Fruit fly (Drosophila melanogaster) whole organism, embryonic: Measurements from ENCODE around the gene Tet.
A peak's percentile ranks its signal among the peaks of the same experiment; 100 is the strongest.

Source experiments
- Adf1 ChIP-seq: fragments of 200-800 bp; sonication (Bioruptor generic); IDR thresholded peaks from 2 replicates; pipeline ENCODE4 v1.3.6; 2022; ENCODE audit warnings: missing biosample characterization, missing genetic modification characterization
- Atf3 ChIP-seq: fragments of 200-800 bp; sonication (Bioruptor generic); optimal IDR thresholded peaks from 3 replicates; lab custom pipeline; 2016; ENCODE audit warnings: missing biosample characterization, missing genetic modification characterization
- CG11560 ChIP-seq: fragments of 200-800 bp; sonication (Bioruptor generic); IDR thresholded peaks from 3 replicates; pipeline ENCODE4 v1.3.6; 2022; ENCODE audit warnings: missing biosample characterization, missing genetic modification characterization
- CG12299 ChIP-seq: fragments of 200-800 bp; sonication (Bioruptor generic); optimal IDR thresholded peaks from 2 replicates; lab custom pipeline; 2018; ENCODE audit warnings: missing biosample characterization, mild to moderate bottlenecking, missing genetic modification characterization
- CG13624 ChIP-seq: fragments of 200-800 bp; sonication (Bioruptor generic); optimal IDR thresholded peaks from 2 replicates; lab custom pipeline; 2016; ENCODE audit warnings: missing biosample characterization, missing genetic modification characterization
- CG13894 ChIP-seq: fragments of 200-800 bp; sonication (Bioruptor generic); optimal IDR thresholded peaks from 3 replicates; lab custom pipeline; 2018; ENCODE audit warnings: missing biosample characterization, mild to moderate bottlenecking, missing genetic modification characterization, moderate library complexity
- CG14441 ChIP-seq: fragments of 200-800 bp; sonication (Bioruptor generic); IDR thresholded peaks from 2 replicates; pipeline ENCODE4 v1.3.6; 2022; ENCODE audit warnings: missing biosample characterization, missing genetic modification characterization
- CG15601 ChIP-seq: fragments of 200-800 bp; sonication (Bioruptor generic); optimal IDR thresholded peaks from 3 replicates; lab custom pipeline; 2019; ENCODE audit warnings: missing biosample characterization, mild to moderate bottlenecking, missing genetic modification characterization, moderate library complexity
- CG1603 ChIP-seq: fragments of 200-800 bp; sonication (Bioruptor generic); optimal IDR thresholded peaks from 2 replicates; lab custom pipeline; 2019; ENCODE audit warnings: missing biosample characterization, mild to moderate bottlenecking, missing genetic modification characterization, moderate library complexity
- CG17912 ChIP-seq: fragments of 200-800 bp; sonication (Bioruptor generic); optimal IDR thresholded peaks from 2 replicates; lab custom pipeline; 2018; ENCODE audit warnings: missing biosample characterization, mild to moderate bottlenecking, missing genetic modification characterization
- CG18476 ChIP-seq: fragments of 200-800 bp; sonication (Bioruptor generic); optimal IDR thresholded peaks from 2 replicates; lab custom pipeline; 2016; ENCODE audit warnings: missing biosample characterization, mild to moderate bottlenecking, missing genetic modification characterization
- CG3065 ChIP-seq: fragments of 200-800 bp; sonication (Bioruptor generic); optimal IDR thresholded peaks from 2 replicates; lab custom pipeline; 2016; ENCODE audit warnings: missing biosample characterization, missing genetic modification characterization
- CG32772 ChIP-seq: fragments of 200-800 bp; sonication (Bioruptor generic); IDR thresholded peaks from 2 replicates; pipeline ENCODE4 v1.3.6; 2022; ENCODE audit warnings: missing biosample characterization, missing genetic modification characterization
- CG3281 ChIP-seq: fragments of 200-800 bp; sonication (Bioruptor generic); optimal IDR thresholded peaks from 3 replicates; lab custom pipeline; 2017; ENCODE audit warnings: missing biosample characterization, mild to moderate bottlenecking, missing genetic modification characterization
- CG43689 ChIP-seq: fragments of 200-800 bp; sonication (Bioruptor generic); IDR thresholded peaks from 2 replicates; pipeline ENCODE4 v1.3.6; 2022; ENCODE audit warnings: missing biosample characterization, missing genetic modification characterization
- CG4854 ChIP-seq: fragments of 200-800 bp; sonication (Bioruptor generic); optimal IDR thresholded peaks from 2 replicates; lab custom pipeline; 2016; ENCODE audit warnings: missing biosample characterization, missing genetic modification characterization, inconsistent platforms
- CG6683 ChIP-seq: fragments of 200-800 bp; sonication (Bioruptor generic); optimal IDR thresholded peaks from 2 replicates; lab custom pipeline; 2017; ENCODE audit warnings: missing biosample characterization, mild to moderate bottlenecking, missing genetic modification characterization, missing genetic modification reagents
- CG6813 ChIP-seq: fragments of 200-800 bp; sonication (Bioruptor generic); optimal IDR thresholded peaks from 2 replicates; lab custom pipeline; 2017; ENCODE audit warnings: missing biosample characterization, missing genetic modification characterization, mild to moderate bottlenecking, moderate library complexity, missing genetic modification reagents
- CG9609 ChIP-seq: fragments of 200-800 bp; sonication (Bioruptor generic); optimal IDR thresholded peaks from 3 replicates; lab custom pipeline; 2016; ENCODE audit warnings: missing biosample characterization, missing genetic modification characterization
- CG9876 ChIP-seq: fragments of 200-800 bp; sonication (Bioruptor generic); optimal IDR thresholded peaks from 2 replicates; lab custom pipeline; 2016; ENCODE audit warnings: missing biosample characterization, missing genetic modification characterization
- Dad ChIP-seq: fragments of 200-800 bp; sonication (Bioruptor generic); optimal IDR thresholded peaks from 3 replicates; lab custom pipeline; 2016; ENCODE audit warnings: missing biosample characterization, missing genetic modification characterization
- Deaf1 ChIP-seq: fragments of 200-800 bp; optimal IDR thresholded peaks from 3 replicates; lab custom pipeline; 2019; ENCODE audit warnings: missing biosample characterization, mild to moderate bottlenecking, missing genetic modification characterization, moderate library complexity
- Dref ChIP-seq: fragments of 200-800 bp; sonication (Bioruptor generic); IDR thresholded peaks from 2 replicates; pipeline ENCODE4 v1.3.6; 2022; ENCODE audit warnings: missing biosample characterization, missing genetic modification characterization
- H2.0 ChIP-seq: fragments of 200-800 bp; sonication (Bioruptor generic); IDR thresholded peaks from 2 replicates; pipeline ENCODE4 v1.3.6; 2022; ENCODE audit warnings: missing biosample characterization, missing genetic modification characterization
- Hmx ChIP-seq: fragments of 200-800 bp; sonication (Bioruptor generic); optimal IDR thresholded peaks from 2 replicates; lab custom pipeline; 2016; ENCODE audit warnings: missing biosample characterization, missing genetic modification characterization
- NC2α ChIP-seq: fragments of 200-800 bp; sonication (Bioruptor generic); optimal IDR thresholded peaks from 2 replicates; lab custom pipeline; 2016; ENCODE audit warnings: missing biosample characterization, missing genetic modification characterization
- Ravus ChIP-seq: fragments of 200-800 bp; sonication (Bioruptor generic); IDR thresholded peaks from 2 replicates; pipeline ENCODE4 v1.3.6; 2022; ENCODE audit warnings: missing biosample characterization, missing genetic modification characterization
- Scr ChIP-seq: fragments of 200-800 bp; sonication (Bioruptor generic); IDR thresholded peaks from 2 replicates; pipeline ENCODE4 v1.3.6; 2022; ENCODE audit warnings: missing biosample characterization, missing genetic modification characterization; ENCODE audit not compliant: partially characterized antibody
- Side ChIP-seq: fragments of 200-800 bp; sonication (Bioruptor generic); optimal IDR thresholded peaks from 2 replicates; lab custom pipeline; 2016; ENCODE audit warnings: missing biosample characterization, missing genetic modification characterization
- YL-1 ChIP-seq: fragments of 200-800 bp; sonication (Bioruptor generic); optimal IDR thresholded peaks from 3 replicates; lab custom pipeline; 2017; ENCODE audit warnings: missing biosample characterization, mild to moderate bottlenecking, missing genetic modification characterization
- al ChIP-seq: fragments of 200-800 bp; sonication (Bioruptor generic); IDR thresholded peaks from 2 replicates; pipeline ENCODE4 v1.3.6; 2022; ENCODE audit warnings: missing biosample characterization, missing genetic modification characterization
- bigmax ChIP-seq: fragments of 200-800 bp; sonication (Bioruptor generic); optimal IDR thresholded peaks from 2 replicates; lab custom pipeline; 2018; ENCODE audit warnings: missing biosample characterization, mild to moderate bottlenecking, missing genetic modification characterization
- br ChIP-seq: fragments of >200 bp; optimal IDR thresholded peaks from 2 replicates; lab custom pipeline; 2017
- crp ChIP-seq, 2 experiments: fragments of 200-800 bp; sonication (Bioruptor generic); optimal IDR thresholded peaks; 2 replicates in 1 of 2; 3 replicates in 1 of 2; lab custom pipeline; 2017; ENCODE audit warnings: missing biosample characterization in 2 of 2, missing genetic modification characterization in 2 of 2, mild to moderate bottlenecking in 1 of 2, moderate library complexity in 1 of 2
- dati ChIP-seq: fragments of 200-800 bp; sonication (Bioruptor generic); IDR thresholded peaks from 2 replicates; pipeline ENCODE4 v1.3.6; 2022; ENCODE audit warnings: missing biosample characterization, missing genetic modification characterization
- dysf ChIP-seq: fragments of 200-800 bp; sonication (Bioruptor generic); IDR thresholded peaks from 3 replicates; pipeline ENCODE4 v1.3.6; 2022; ENCODE audit warnings: missing biosample characterization, missing genetic modification characterization
- fd96Cb ChIP-seq: fragments of 200-800 bp; sonication (Bioruptor generic); optimal IDR thresholded peaks from 2 replicates; lab custom pipeline; 2018; ENCODE audit warnings: missing biosample characterization, mild to moderate bottlenecking, missing genetic modification characterization, moderate library complexity
- grau ChIP-seq: fragments of 200-800 bp; optimal IDR thresholded peaks from 3 replicates; lab custom pipeline; 2019; ENCODE audit warnings: missing biosample characterization, mild to moderate bottlenecking, missing genetic modification characterization, moderate library complexity
- ken ChIP-seq: fragments of 200-800 bp; sonication (Bioruptor generic); IDR thresholded peaks from 3 replicates; pipeline ENCODE4 v1.3.6; 2022; ENCODE audit warnings: missing biosample characterization, missing genetic modification characterization
- pita ChIP-seq: fragments of 200-800 bp; sonication (Bioruptor generic); optimal IDR thresholded peaks from 2 replicates; lab custom pipeline; 2017; ENCODE audit warnings: missing biosample characterization, mild to moderate bottlenecking, missing genetic modification characterization
- salm ChIP-seq: fragments of 200-800 bp; sonication (Bioruptor generic); optimal IDR thresholded peaks from 2 replicates; lab custom pipeline; 2018; ENCODE audit warnings: missing biosample characterization, mild to moderate bottlenecking, missing genetic modification characterization
- sens ChIP-seq: fragments of 200-800 bp; sonication (Bioruptor generic); peaks from one replicate; lab custom pipeline; 2016; ENCODE audit warnings: missing biosample characterization, missing genetic modification characterization
- sqz ChIP-seq: fragments of 200-800 bp; sonication (Bioruptor generic); optimal IDR thresholded peaks from 3 replicates; lab custom pipeline; 2018; ENCODE audit warnings: missing biosample characterization, mild to moderate bottlenecking, missing genetic modification characterization
- sr ChIP-seq: fragments of 200-800 bp; sonication (Bioruptor generic); IDR thresholded peaks from 3 replicates; pipeline ENCODE4 v1.3.6; 2022; ENCODE audit warnings: missing biosample characterization, missing genetic modification characterization
- stc ChIP-seq: fragments of 200-800 bp; sonication (Bioruptor generic); IDR thresholded peaks from 2 replicates; pipeline ENCODE4 v1.3.6; 2022; ENCODE audit warnings: missing biosample characterization, missing genetic modification characterization
- stwl ChIP-seq: fragments of 200-800 bp; sonication (Bioruptor generic); optimal IDR thresholded peaks from 3 replicates; lab custom pipeline; 2018; ENCODE audit warnings: missing biosample characterization, mild to moderate bottlenecking, missing genetic modification characterization, moderate library complexity
- tap ChIP-seq: fragments of 200-800 bp; optimal IDR thresholded peaks from 3 replicates; lab custom pipeline; 2019; ENCODE audit warnings: missing biosample characterization, mild to moderate bottlenecking, missing genetic modification characterization, moderate library complexity
- trh ChIP-seq: fragments of 200-800 bp; sonication (Bioruptor generic); optimal IDR thresholded peaks from 2 replicates; lab custom pipeline; 2016; ENCODE audit warnings: missing biosample characterization, missing genetic modification characterization
- ttk ChIP-seq: fragments of 200-800 bp; sonication (Bioruptor generic); IDR thresholded peaks from 2 replicates; pipeline ENCODE4 v2.1.2; 2022; ENCODE audit warnings: missing biosample characterization, missing genetic modification characterization
- vfl ChIP-seq: fragments of 200-800 bp; sonication (Bioruptor generic); optimal IDR thresholded peaks from 2 replicates; lab custom pipeline; 2016; ENCODE audit warnings: missing biosample characterization, missing genetic modification characterization
- vvl ChIP-seq: fragments of 200-800 bp; sonication (Bioruptor generic); IDR thresholded peaks from 2 replicates; pipeline ENCODE4 v1.3.6; 2022; ENCODE audit warnings: missing biosample characterization, missing genetic modification characterization

Gene Tet

DNA sequence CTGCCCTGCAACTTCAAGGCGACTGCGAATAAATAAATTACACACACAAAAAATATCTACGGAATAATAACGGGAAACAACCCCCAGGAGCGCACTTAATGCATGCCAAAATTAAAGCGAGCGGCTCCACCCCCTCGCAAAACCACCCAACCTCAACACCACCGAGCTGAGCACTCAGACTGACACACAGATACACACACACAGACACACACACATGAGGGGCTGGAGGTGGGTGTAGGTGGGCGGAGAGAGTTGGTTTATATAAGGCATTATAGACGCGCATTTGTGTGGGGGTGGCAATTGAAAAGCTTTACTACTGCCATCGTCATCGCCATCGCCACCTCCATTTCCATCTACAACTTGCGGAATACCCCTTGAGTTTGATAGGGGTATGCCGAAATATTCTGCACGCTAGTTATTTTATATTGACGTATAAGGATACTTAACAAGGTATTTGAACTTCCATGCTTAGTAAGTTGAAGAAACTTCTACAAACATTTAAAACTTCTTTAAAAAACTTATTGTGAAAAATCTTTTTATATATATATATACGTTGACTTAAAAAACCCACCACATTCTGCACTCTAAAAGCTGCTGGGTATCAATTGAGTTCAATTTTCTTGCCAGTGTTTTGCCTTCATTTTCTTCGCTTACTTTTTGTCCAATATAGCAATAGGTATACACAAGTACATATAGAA, 33.9 kb downstream of the Tet start (continued):
- TF ChIP-seq CG6683 (GFP tag; lab: Kevin White, UChicago) (peak; percentile 28), CG12299 (tag; lab: Kevin White, UChicago) (no peak), sr (GFP tag; lab: Robert Waterston, UW) (no peak), vfl (GFP tag; lab: Kevin White, UChicago) (no peak), Hmx (GFP tag; lab: Kevin White, UChicago) (no peak), tap (peak; percentile 30), CG13894 (peak; percentile 53), CG17912 (GFP tag; lab: Kevin White, UChicago) (no peak), CG3281 (GFP tag; lab: Kevin White, UChicago) (peak; percentile 43), CG15601 (tag; lab: Kevin White, UChicago) (peak; percentile 42), CG1603 (tag; lab: Kevin White, UChicago) (no peak), trh (no peak), stc (GFP tag; lab: Robert Waterston, UW) (0 out of 2 replicates have a peak, but pooled peaks have one; percentile 33), Atf3 (GFP tag; lab: Kevin White, UChicago) (no peak), CG43689 (GFP tag; lab: Robert Waterston, UW) (no peak), CG4854 (GFP tag; lab: Kevin White, UChicago) (no peak), bigmax (GFP tag; lab: Kevin White, UChicago) (no peak), pita (GFP tag; lab: Kevin White, UChicago) (no peak), vvl (GFP tag; lab: Robert Waterston, UW) (peak; percentile 37), fd96Cb (tag; lab: Kevin White, UChicago) (peak; percentile 31), sqz (GFP tag; lab: Kevin White, UChicago) (no peak), ttk (GFP tag; lab: Robert Waterston, UW) (peak; percentile 34; the same call in 1 of the 2 replicates), CG13624 (GFP tag; lab: Kevin White, UChicago) (no peak), CG6813 (GFP tag; lab: Kevin White, UChicago) (no peak), ken (GFP tag; lab: Robert Waterston, UW) (no peak), crp (GFP tag; optimal IDR thresholded peaks at IDR 0.05; lab: Kevin White, UChicago) (no peak), Adf1 (no peak), Ravus (GFP tag; lab: Robert Waterston, UW) (no peak), br (lab: Kevin White, UChicago) (no peak), Deaf1 (tag; lab: Kevin White, UChicago) (peak; percentile 0), sens (GFP tag; lab: Kevin White, UChicago) (peak; percentile 76), dati (GFP tag; lab: Robert Waterston, UW) (no peak), CG32772 (GFP tag; lab: Robert Waterston, UW) (no peak), CG11560 (tag; lab: Robert Waterston, UW) (no peak), H2.0 (GFP tag; lab: Robert Waterston, UW) (peak; percentile 23; the same call in 1 of the 2 replicates), stwl (tag; lab: Kevin White, UChicago) (no peak), dysf (peak; percentile 60; the same call in 1 of the 3 replicates), salm (tag; lab: Kevin White, UChicago) (peak; percentile 26), CG9609 (no peak), Dad (GFP tag; lab: Kevin White, UChicago) (no peak), YL-1 (no peak), grau (tag; lab: Kevin White, UChicago) (peak; percentile 66), Dref (no peak), al (GFP tag; lab: Robert Waterston, UW) (no peak), Scr (GFP tag; lab: Robert Waterston, UW) (no peak), CG18476 (no peak), Side (GFP tag; lab: Kevin White, UChicago) (no peak), CG9876 (GFP tag; lab: Kevin White, UChicago) (no peak), CG14441 (0 out of 2 replicates have a peak, but pooled peaks have one; percentile 39), NC2α (no peak), CG3065 (GFP tag; lab: Kevin White, UChicago) (no peak)
